Fruit fly (Drosophila melanogaster): ENCODE results near the gene RpS21.

The RpS21 gene

dm6 chr2L:2872968-2873728 lies 17.3 kb downstream of the RpS21 start (continued):
- no peak for TF ChIP-seq Usf (GFP tag; optimal IDR thresholded peaks at IDR 0.05)
- no peak for TF ChIP-seq Optix (GFP tag; IDR thresholded peaks at IDR 0.05)
- no peak for TF ChIP-seq YL-1 (GFP tag; optimal IDR thresholded peaks at IDR 0.05)
- TF ChIP-seq CG30403 (GFP tag; optimal IDR thresholded peaks at IDR 0.05): peak; percentile 33
- TF ChIP-seq tup (GFP tag; optimal IDR thresholded peaks at IDR 0.05): no peak
- TF ChIP-seq CG32532 (GFP tag; IDR thresholded peaks at IDR 0.05): peak; percentile 49
- no peak for TF ChIP-seq Sry-β (GFP tag; optimal IDR thresholded peaks at IDR 0.05)
- TF ChIP-seq CG8944 (GFP tag; optimal IDR thresholded peaks at IDR 0.05): no peak
- TF ChIP-seq zfh2 (GFP tag; optimal IDR thresholded peaks at IDR 0.05): no peak
- no peak for TF ChIP-seq CG15601 (tag; optimal IDR thresholded peaks at IDR 0.05)
- TF ChIP-seq CG7786 (GFP tag; optimal IDR thresholded peaks at IDR 0.05): peak; percentile 9
- TF ChIP-seq CG1233 (GFP tag; optimal IDR thresholded peaks at IDR 0.05): no peak
- TF ChIP-seq Hr78 (GFP tag; optimal IDR thresholded peaks at IDR 0.05): peak in 1 of 2 experiments; percentile 66
- TF ChIP-seq GATAe (GFP tag; conservative IDR thresholded peaks at IDR 0.05): no peak
- no peak for TF ChIP-seq ewg (GFP tag; optimal IDR thresholded peaks at IDR 0.05)
- no peak for TF ChIP-seq HHEX (GFP tag; optimal IDR thresholded peaks at IDR 0.05)
- no peak for TF ChIP-seq CG16863 (GFP tag; optimal IDR thresholded peaks at IDR 0.05)
- TF ChIP-seq Doc3 (GFP tag; IDR thresholded peaks at IDR 0.05; ENCODE audit: partially characterized antibody): no peak
- TF ChIP-seq CG6175 (GFP tag; IDR thresholded peaks at IDR 0.05): no peak
- TF ChIP-seq kay (GFP tag; optimal IDR thresholded peaks at IDR 0.05): peak; percentile 78
- TF ChIP-seq z (GFP tag; IDR thresholded peaks at IDR 0.05): no peak
- TF ChIP-seq org-1 (GFP tag; optimal IDR thresholded peaks at IDR 0.05): no peak
- no peak for TF ChIP-seq sim (GFP tag; IDR thresholded peaks at IDR 0.05)
- no peak for TF ChIP-seq CG6272 (GFP tag; IDR thresholded peaks at IDR 0.05)
- no peak for TF ChIP-seq yki (optimal IDR thresholded peaks at IDR 0.05)
- TF ChIP-seq gem (tag; optimal IDR thresholded peaks at IDR 0.05): peak; percentile 40
- TF ChIP-seq CG11093 (GFP tag; IDR thresholded peaks at IDR 0.05): 0 out of 3 replicates have a peak, but pooled peaks have one; percentile 38
- no peak for TF ChIP-seq CG31365 (tag; optimal IDR thresholded peaks at IDR 0.05)
- TF ChIP-seq CG2199 (GFP tag; IDR thresholded peaks at IDR 0.05): no peak
- TF ChIP-seq ken (GFP tag; IDR thresholded peaks at IDR 0.05): no peak
- no peak for TF ChIP-seq CG3407 (GFP tag; optimal IDR thresholded peaks at IDR 0.05)
- no peak for TF ChIP-seq CG12391 (tag; optimal IDR thresholded peaks at IDR 0.05)
- no peak for TF ChIP-seq CG4617 (GFP tag; optimal IDR thresholded peaks at IDR 0.05; ENCODE audit: borderline replicate concordance)
- TF ChIP-seq twi (tag; optimal IDR thresholded peaks at IDR 0.05): no peak
- TF ChIP-seq CG17802 (tag; optimal IDR thresholded peaks at IDR 0.05): no peak
- TF ChIP-seq sc (optimal IDR thresholded peaks at IDR 0.05): no peak
- TF ChIP-seq sc (GFP tag; optimal IDR thresholded peaks at IDR 0.05): no peak
- TF ChIP-seq MBD-R2 (GFP tag; IDR thresholded peaks at IDR 0.05): no peak
- TF ChIP-seq CoRest (tag; optimal IDR thresholded peaks at IDR 0.05): no peak
- TF ChIP-seq CG7987 (GFP tag; optimal IDR thresholded peaks at IDR 0.05): no peak
- peak; percentile 10 for TF ChIP-seq CG1603 (tag; optimal IDR thresholded peaks at IDR 0.05)
- peak; percentile 17 for TF ChIP-seq Side (GFP tag; optimal IDR thresholded peaks at IDR 0.05)
- TF ChIP-seq ind (GFP tag; optimal IDR thresholded peaks at IDR 0.05): peak; percentile 14
- no peak for TF ChIP-seq Mad (GFP tag; optimal IDR thresholded peaks at IDR 0.05)
- TF ChIP-seq ATbp (GFP tag; optimal IDR thresholded peaks at IDR 0.05): peak; percentile 7
- no peak for TF ChIP-seq CG3065 (GFP tag; optimal IDR thresholded peaks at IDR 0.05)
- peak; percentile 16 for TF ChIP-seq Oli (tag; optimal IDR thresholded peaks at IDR 0.05)
- TF ChIP-seq dati (GFP tag; IDR thresholded peaks at IDR 0.05): no peak
- no peak for TF ChIP-seq CG6689 (GFP tag; IDR thresholded peaks at IDR 0.05)
- no peak for TF ChIP-seq CG10543 (GFP tag; optimal IDR thresholded peaks at IDR 0.05)

Measured in whole organism, embryonic.